Worm (Caenorhabditis elegans) whole organism, L2 larva: ENCODE data around the gene basl-1.

ENCODE experiments used
- C34F6.9 ChIP-seq: fragments of 150-350 bp; optimal IDR thresholded peaks from 2 replicates; lab custom pipeline; 2014; ENCODE audit warnings: missing biosample characterization, missing genetic modification characterization
- F13H6.1 ChIP-seq: sonication (generic microtip); optimal IDR thresholded peaks from 2 replicates; lab custom pipeline; 2016; ENCODE audit warnings: missing genetic modification characterization, missing compliant biosample characterization
- ZK546.5 ChIP-seq: sonication (generic microtip); optimal IDR thresholded peaks from 2 replicates; lab custom pipeline; 2017; ENCODE audit warnings: missing biosample characterization, missing genetic modification characterization
- alr-1 ChIP-seq: fragments of 150-350 bp; optimal IDR thresholded peaks from 2 replicates; lab custom pipeline; 2014; ENCODE audit warnings: missing biosample characterization, missing genetic modification characterization
- ceh-16 ChIP-seq: fragments of 150-350 bp; optimal IDR thresholded peaks from 2 replicates; lab custom pipeline; 2014; ENCODE audit warnings: missing biosample characterization, missing genetic modification characterization
- ceh-82 ChIP-seq: fragments of 150-350 bp; optimal IDR thresholded peaks from 2 replicates; lab custom pipeline; 2014; ENCODE audit warnings: missing biosample characterization, missing genetic modification characterization
- elt-1 ChIP-seq: fragments of 150-350 bp; optimal IDR thresholded peaks from 2 replicates; lab custom pipeline; 2014; ENCODE audit warnings: missing biosample characterization, missing genetic modification characterization
- elt-3 ChIP-seq: sonication (generic microtip); optimal IDR thresholded peaks from 2 replicates; lab custom pipeline; 2017; ENCODE audit warnings: missing biosample characterization, missing genetic modification characterization
- fos-1 ChIP-seq: fragments of 150-350 bp; optimal IDR thresholded peaks from 2 replicates; lab custom pipeline; 2014; ENCODE audit warnings: missing biosample characterization, missing genetic modification characterization
- lin-11 ChIP-seq: fragments of 150-350 bp; sonication (generic microtip); optimal IDR thresholded peaks from 2 replicates; lab custom pipeline; 2014; ENCODE audit warnings: missing biosample characterization, missing genetic modification characterization, inconsistent platforms, mixed read lengths
- lin-13 ChIP-seq: fragments of 150-350 bp; optimal IDR thresholded peaks from 2 replicates; lab custom pipeline; 2014; ENCODE audit warnings: missing biosample characterization, missing genetic modification reagents, missing genetic modification characterization
- lin-39 ChIP-seq: fragments of 150-350 bp; optimal IDR thresholded peaks from 2 replicates; lab custom pipeline; 2014; ENCODE audit warnings: missing biosample characterization, missing genetic modification reagents, missing genetic modification characterization
- lsy-2 ChIP-seq, 2 experiments: fragments of 150-350 bp in 1 of 2; sonication (generic microtip) in 1 of 2; optimal IDR thresholded peaks; 2 replicates each; lab custom pipeline; 2014 to 2017; ENCODE audit warnings: missing biosample characterization in 2 of 2, missing genetic modification characterization in 2 of 2
- mab-5 ChIP-seq: fragments of 150-350 bp; optimal IDR thresholded peaks from 2 replicates; lab custom pipeline; 2014; ENCODE audit warnings: missing biosample characterization, missing genetic modification characterization
- mbf-1 ChIP-seq: sonication (generic microtip); optimal IDR thresholded peaks from 2 replicates; lab custom pipeline; 2017; ENCODE audit warnings: missing biosample characterization, missing genetic modification characterization
- mdl-1 ChIP-seq, 2 experiments: fragments of 150-350 bp in 1 of 2; sonication (generic microtip) in 1 of 2; optimal IDR thresholded peaks; 2 replicates each; lab custom pipeline; 2017; ENCODE audit warnings: missing biosample characterization in 2 of 2, missing genetic modification characterization in 2 of 2
- nhr-10 ChIP-seq: sonication (generic microtip); optimal IDR thresholded peaks from 2 replicates; lab custom pipeline; 2017; ENCODE audit warnings: missing biosample characterization, missing genetic modification characterization
- nhr-11 ChIP-seq: fragments of 150-350 bp; optimal IDR thresholded peaks from 2 replicates; lab custom pipeline; 2014; ENCODE audit warnings: missing biosample characterization, missing genetic modification characterization
- nhr-12 ChIP-seq: fragments of 150-350 bp; optimal IDR thresholded peaks from 2 replicates; lab custom pipeline; 2014; ENCODE audit warnings: missing biosample characterization, missing genetic modification characterization
- nhr-129 ChIP-seq: fragments of 150-350 bp; optimal IDR thresholded peaks from 2 replicates; lab custom pipeline; 2014; ENCODE audit warnings: missing biosample characterization, missing genetic modification characterization
- nhr-21 ChIP-seq: fragments of 150-350 bp; optimal IDR thresholded peaks from 2 replicates; lab custom pipeline; 2014; ENCODE audit warnings: missing biosample characterization, missing genetic modification characterization
- nhr-25 ChIP-seq: fragments of 150-350 bp; sonication (generic microtip); optimal IDR thresholded peaks from 3 replicates; lab custom pipeline; 2014; ENCODE audit warnings: missing biosample characterization, missing genetic modification characterization
- sem-4 ChIP-seq: fragments of 150-350 bp; optimal IDR thresholded peaks from 2 replicates; lab custom pipeline; 2014; ENCODE audit warnings: missing biosample characterization, missing genetic modification reagents, missing genetic modification characterization
- skn-1 ChIP-seq: sonication (generic microtip); optimal IDR thresholded peaks from 2 replicates; lab custom pipeline; 2017; ENCODE audit warnings: missing biosample characterization, missing genetic modification characterization
- sma-3 ChIP-seq: sonication (generic microtip); optimal IDR thresholded peaks from 2 replicates; lab custom pipeline; 2016; ENCODE audit warnings: missing genetic modification reagents, missing genetic modification characterization, missing compliant biosample characterization
- sma-9 ChIP-seq, 2 experiments: fragments of 150-350 bp in 1 of 2; sonication (generic microtip) in 1 of 2; optimal IDR thresholded peaks; 2 replicates each; lab custom pipeline; 2014 to 2016; ENCODE audit warnings: missing genetic modification characterization in 2 of 2, mild to moderate bottlenecking in 1 of 2, missing biosample characterization in 1 of 2, missing compliant biosample characterization in 1 of 2, missing genetic modification reagents in 1 of 2, moderate library complexity in 1 of 2
- unc-39 ChIP-seq: fragments of 150-350 bp; optimal IDR thresholded peaks from 2 replicates; lab custom pipeline; 2014; ENCODE audit warnings: missing biosample characterization, missing genetic modification characterization
- unc-55 ChIP-seq: fragments of 150-350 bp; sonication (generic microtip); optimal IDR thresholded peaks from 3 replicates; lab custom pipeline; 2014; ENCODE audit warnings: missing biosample characterization, missing genetic modification reagents, missing genetic modification characterization
- unc-62 ChIP-seq: fragments of 150-350 bp; optimal IDR thresholded peaks from 2 replicates; lab custom pipeline; 2014; ENCODE audit warnings: missing biosample characterization, missing genetic modification reagents, missing genetic modification characterization
- ztf-11 ChIP-seq: sonication (generic microtip); optimal IDR thresholded peaks from 2 replicates; lab custom pipeline; 2017; ENCODE audit warnings: missing biosample characterization, missing genetic modification characterization
- ztf-4 ChIP-seq: fragments of 150-350 bp; optimal IDR thresholded peaks from 2 replicates; lab custom pipeline; 2014; ENCODE audit warnings: missing biosample characterization, missing genetic modification characterization

The basl-1 gene

ce11 chrIII:5621236-5621635, 6.5 kb downstream of the basl-1 start (continued):
- peak; percentile 93 for TF ChIP-seq C34F6.9 (tag; lab: Kevin White, UChicago)
- no peak for TF ChIP-seq unc-62 (GFP tag; lab: Kevin White, UChicago)
- no peak for TF ChIP-seq ZK546.5 (tag; lab: Kevin White, UChicago)
- TF ChIP-seq nhr-12 (tag; lab: Kevin White, UChicago) = no peak
- no peak for TF ChIP-seq nhr-10 (tag; lab: Kevin White, UChicago)
- peak; percentile 85 for TF ChIP-seq F13H6.1 (tag; lab: Kevin White, UChicago)
- no peak for TF ChIP-seq unc-39 (tag; lab: Kevin White, UChicago)
- peak; percentile 80 for TF ChIP-seq fos-1 (tag; lab: Kevin White, UChicago)
- TF ChIP-seq nhr-21 = peak; percentile 58
- TF ChIP-seq lin-39 (tag; lab: Kevin White, UChicago) = no peak
- no peak for TF ChIP-seq nhr-11 (tag; lab: Kevin White, UChicago)
- TF ChIP-seq mbf-1 = no peak
- TF ChIP-seq lin-11 (tag; lab: Kevin White, UChicago) = peak; percentile 73
- no peak for TF ChIP-seq ztf-11 (tag; lab: Kevin White, UChicago)
- peak; percentile 58 for TF ChIP-seq lin-13 (GFP tag; lab: Kevin White, UChicago)
- TF ChIP-seq skn-1 = no peak
- TF ChIP-seq ceh-16 = no peak
- TF ChIP-seq, all 48 proteins: peak for 22

- no peak for TF ChIP-seq mbf-1
- TF ChIP-seq ztf-4 (tag; lab: Kevin White, UChicago) = peak; percentile 8
- peak; percentile 10 for TF ChIP-seq unc-55 (GFP tag; lab: Kevin White, UChicago)
Observed at ce11 chrIII:5622232-5623009, 7.7 kb downstream of the basl-1 start.

- TF ChIP-seq lsy-2 (tag; optimal IDR thresholded peaks at IDR 0.05; lab: Kevin White, UChicago) (peak in 1 of 2 experiments; percentile 0), nhr-11 (tag; lab: Kevin White, UChicago) (no peak), nhr-129 (tag; lab: Kevin White, UChicago) (peak; percentile 49), C34F6.9 (tag; lab: Kevin White, UChicago) (peak; percentile 54), nhr-25 (tag; lab: Kevin White, UChicago) (no peak), nhr-10 (tag; lab: Kevin White, UChicago) (no peak)
Observed at ce11 chrIII:5623418-5623817, 8.7 kb downstream of the basl-1 start.

ce11 chrIII:5624835-5625234, 10.1 kb downstream of the basl-1 start, which contains the start of gene daf-4:
Gene daf-4, plus strand, starts transcription at chrIII:5625135.
- TF ChIP-seq elt-1 (tag; lab: Kevin White, UChicago) (no peak), ceh-82 (tag; lab: Kevin White, UChicago) (no peak), unc-62 (GFP tag; lab: Kevin White, UChicago) (no peak)

- TF ChIP-seq mab-5 (tag; lab: Kevin White, UChicago) = no peak
- TF ChIP-seq F13H6.1 (tag; lab: Kevin White, UChicago) = peak; percentile 38
- peak; percentile 54 for TF ChIP-seq sma-9 (GFP tag; optimal IDR thresholded peaks at IDR 0.05; lab: Kevin White, UChicago)
- no peak for TF ChIP-seq sma-9 (tag; optimal IDR thresholded peaks at IDR 0.05; lab: Kevin White, UChicago)
- peak; percentile 12 for TF ChIP-seq nhr-129 (tag; lab: Kevin White, UChicago)
- TF ChIP-seq elt-3 (tag; lab: Kevin White, UChicago) = no peak
Observed at ce11 chrIII:5629225-5629624, 14.5 kb downstream of the basl-1 start.

ce11 chrIII:5630350-5630749, 15.6 kb downstream of the basl-1 start:
- TF ChIP-seq lin-11 (tag; lab: Kevin White, UChicago) = no peak
- TF ChIP-seq sma-9 (GFP tag; optimal IDR thresholded peaks at IDR 0.05; lab: Kevin White, UChicago) = no peak
- TF ChIP-seq sma-9 (tag; optimal IDR thresholded peaks at IDR 0.05; lab: Kevin White, UChicago) = no peak
- peak; percentile 33 for TF ChIP-seq nhr-129 (tag; lab: Kevin White, UChicago)
- no peak for TF ChIP-seq sma-3 (GFP tag; lab: Kevin White, UChicago)
- no peak for TF ChIP-seq alr-1
- no peak for TF ChIP-seq mdl-1 (tag; optimal IDR thresholded peaks at IDR 0.05; lab: Kevin White, UChicago)
- no peak for TF ChIP-seq ceh-16
- no peak for TF ChIP-seq sem-4
